Fruit fly (Drosophila melanogaster) whole organism, embryonic: Measurements from ENCODE around the gene vnd.

ENCODE experiments used
- Bteb2 ChIP-seq: fragments of 200-800 bp; sonication (Bioruptor generic); optimal IDR thresholded peaks from 2 replicates; lab custom pipeline; 2016; ENCODE audit warnings: missing biosample characterization, missing genetic modification characterization
- CG11093 ChIP-seq: fragments of 200-800 bp; sonication (Bioruptor generic); IDR thresholded peaks from 3 replicates; pipeline ENCODE4 v1.3.6; 2022; ENCODE audit warnings: missing biosample characterization, missing genetic modification characterization
- CG11504 ChIP-seq: fragments of 200-800 bp; sonication (Bioruptor generic); optimal IDR thresholded peaks from 3 replicates; lab custom pipeline; 2019; ENCODE audit warnings: missing biosample characterization, mild to moderate bottlenecking, missing genetic modification characterization, moderate library complexity
- CG14965 ChIP-seq: fragments of 200-800 bp; sonication (Bioruptor generic); optimal IDR thresholded peaks from 2 replicates; lab custom pipeline; 2016; ENCODE audit warnings: missing biosample characterization, missing genetic modification characterization, borderline replicate concordance
- CG15514 ChIP-seq: fragments of 200-800 bp; sonication (Bioruptor generic); optimal IDR thresholded peaks from 3 replicates; lab custom pipeline; 2017; ENCODE audit warnings: missing biosample characterization, missing genetic modification characterization, mild to moderate bottlenecking, moderate library complexity, missing genetic modification reagents
- CG1792 ChIP-seq: fragments of 200-800 bp; sonication (Bioruptor generic); optimal IDR thresholded peaks from 2 replicates; lab custom pipeline; 2016; ENCODE audit warnings: missing biosample characterization, missing genetic modification characterization
- CG2712 ChIP-seq: fragments of 200-800 bp; optimal IDR thresholded peaks from 3 replicates; lab custom pipeline; 2019; ENCODE audit warnings: missing biosample characterization, mild to moderate bottlenecking, missing genetic modification characterization, moderate library complexity
- CG2889 ChIP-seq: fragments of 200-800 bp; sonication (Bioruptor generic); IDR thresholded peaks from 3 replicates; pipeline ENCODE4 v1.3.6; 2022; ENCODE audit warnings: missing biosample characterization, missing genetic modification characterization
- CG4282 ChIP-seq: fragments of 200-800 bp; sonication (Bioruptor generic); optimal IDR thresholded peaks from 2 replicates; lab custom pipeline; 2016; ENCODE audit warnings: missing biosample characterization, missing genetic modification characterization
- CG4617 ChIP-seq: fragments of 200-800 bp; sonication (Bioruptor generic); optimal IDR thresholded peaks from 3 replicates; lab custom pipeline; 2016; ENCODE audit warnings: missing biosample characterization, missing genetic modification characterization, borderline replicate concordance
- CG8359 ChIP-seq: fragments of 200-800 bp; sonication (Bioruptor generic); optimal IDR thresholded peaks from 2 replicates; lab custom pipeline; 2017; ENCODE audit warnings: missing biosample characterization, mild to moderate bottlenecking, missing genetic modification characterization, borderline replicate concordance
- CG8944 ChIP-seq: fragments of 200-800 bp; sonication (Bioruptor generic); optimal IDR thresholded peaks from 3 replicates; lab custom pipeline; 2016; ENCODE audit warnings: missing biosample characterization, missing genetic modification characterization
- CkIIα-i1 ChIP-seq: fragments of 200-800 bp; sonication (Bioruptor generic); IDR thresholded peaks from 2 replicates; pipeline ENCODE4 v1.3.6; 2022; ENCODE audit warnings: missing biosample characterization, missing genetic modification characterization
- Dip2 ChIP-seq: fragments of 200-800 bp; sonication (Bioruptor generic); IDR thresholded peaks from 2 replicates; pipeline ENCODE4 v1.3.6; 2022; ENCODE audit warnings: missing biosample characterization, missing genetic modification characterization
- E2f2 ChIP-seq: fragments of 200-800 bp; sonication (Bioruptor generic); IDR thresholded peaks from 2 replicates; pipeline ENCODE4 v1.3.6; 2022; ENCODE audit warnings: missing biosample characterization, missing genetic modification characterization
- GATAe ChIP-seq: fragments of 200-800 bp; sonication (Bioruptor generic); conservative IDR thresholded peaks from 2 replicates; pipeline ENCODE4 v1.3.6; 2022; ENCODE audit warnings: missing biosample characterization, missing genetic modification characterization
- Gsc ChIP-seq: fragments of 200-800 bp; sonication (Bioruptor generic); IDR thresholded peaks from 2 replicates; pipeline ENCODE4 v1.3.6; 2022; ENCODE audit warnings: missing biosample characterization, missing genetic modification characterization
- HLH54F ChIP-seq: fragments of 200-800 bp; sonication (Bioruptor generic); optimal IDR thresholded peaks from 3 replicates; lab custom pipeline; 2016; ENCODE audit warnings: missing biosample characterization, missing genetic modification characterization
- HmgZ ChIP-seq: fragments of 200-800 bp; sonication (Bioruptor generic); optimal IDR thresholded peaks from 2 replicates; lab custom pipeline; 2018; ENCODE audit warnings: missing biosample characterization, mild to moderate bottlenecking, missing genetic modification characterization
- Jarid2 ChIP-seq: fragments of 200-800 bp; sonication (Bioruptor generic); optimal IDR thresholded peaks from 3 replicates; lab custom pipeline; 2017; ENCODE audit warnings: mild to moderate bottlenecking, missing biosample characterization, missing genetic modification reagents, missing genetic modification characterization
- MTF-1 ChIP-seq: fragments of 200-800 bp; sonication (Bioruptor generic); optimal IDR thresholded peaks from 2 replicates; lab custom pipeline; 2018; ENCODE audit warnings: missing biosample characterization, mild to moderate bottlenecking, missing genetic modification characterization, borderline replicate concordance
- Max ChIP-seq: fragments of 200-800 bp; sonication (Bioruptor generic); optimal IDR thresholded peaks from 2 replicates; lab custom pipeline; 2016; ENCODE audit warnings: missing biosample characterization, mild to moderate bottlenecking, missing genetic modification characterization
- NK7.1 ChIP-seq: fragments of 200-800 bp; sonication (Bioruptor generic); optimal IDR thresholded peaks from 3 replicates; lab custom pipeline; 2016; ENCODE audit warnings: missing biosample characterization, missing genetic modification characterization
- Scr ChIP-seq: fragments of 200-800 bp; sonication (Bioruptor generic); IDR thresholded peaks from 2 replicates; pipeline ENCODE4 v1.3.6; 2022; ENCODE audit warnings: missing biosample characterization, missing genetic modification characterization; ENCODE audit not compliant: partially characterized antibody
- Sin3A ChIP-seq: fragments of >200 bp; optimal IDR thresholded peaks from 2 replicates; lab custom pipeline; 2018
- Sox102F ChIP-seq: fragments of 200-800 bp; sonication (Bioruptor generic); optimal IDR thresholded peaks from 2 replicates; lab custom pipeline; 2018; ENCODE audit warnings: missing biosample characterization, mild to moderate bottlenecking, missing genetic modification characterization, moderate library complexity
- ac ChIP-seq: fragments of 200-800 bp; sonication (Bioruptor generic); optimal IDR thresholded peaks from 3 replicates; lab custom pipeline; 2017; ENCODE audit warnings: missing biosample characterization, mild to moderate bottlenecking, missing genetic modification characterization
- ara ChIP-seq: fragments of 200-800 bp; sonication (Bioruptor generic); IDR thresholded peaks from 2 replicates; pipeline ENCODE4 v1.3.6; 2022; ENCODE audit warnings: missing biosample characterization, missing genetic modification characterization
- crc ChIP-seq: fragments of 200-800 bp; sonication (Bioruptor generic); optimal IDR thresholded peaks from 2 replicates; lab custom pipeline; 2016; ENCODE audit warnings: missing biosample characterization, missing genetic modification characterization
- dmrt99B ChIP-seq: fragments of 200-800 bp; sonication (Bioruptor generic); optimal IDR thresholded peaks from 2 replicates; lab custom pipeline; 2018; ENCODE audit warnings: missing biosample characterization, mild to moderate bottlenecking, missing genetic modification characterization, moderate library complexity
- en ChIP-seq: fragments of 200-800 bp; sonication (Bioruptor generic); optimal IDR thresholded peaks from 2 replicates; lab custom pipeline; 2016; ENCODE audit warnings: missing biosample characterization, missing genetic modification characterization
- fru ChIP-seq: fragments of >200 bp; optimal IDR thresholded peaks from 2 replicates; lab custom pipeline; 2017
- gce ChIP-seq: fragments of 200-800 bp; sonication (Bioruptor generic); IDR thresholded peaks from 3 replicates; pipeline ENCODE4 v1.3.6; 2022; ENCODE audit warnings: missing biosample characterization, missing genetic modification characterization
- gem ChIP-seq: fragments of 200-800 bp; sonication (Bioruptor generic); optimal IDR thresholded peaks from 2 replicates; lab custom pipeline; 2019; ENCODE audit warnings: missing biosample characterization, mild to moderate bottlenecking, missing genetic modification characterization, moderate library complexity
- ham ChIP-seq: fragments of 200-800 bp; sonication (Bioruptor generic); IDR thresholded peaks from 2 replicates; pipeline ENCODE4 v1.3.6; 2022; ENCODE audit warnings: missing biosample characterization, missing genetic modification characterization
- hbn ChIP-seq: fragments of 200-800 bp; sonication (Bioruptor generic); IDR thresholded peaks from 2 replicates; pipeline ENCODE4 v1.3.6; 2022; ENCODE audit warnings: missing biosample characterization, missing genetic modification characterization; ENCODE audit not compliant: partially characterized antibody
- klu ChIP-seq: fragments of 200-800 bp; sonication (Bioruptor generic); IDR thresholded peaks from 2 replicates; pipeline ENCODE4 v1.3.6; 2022; ENCODE audit warnings: missing biosample characterization, missing genetic modification characterization
- lilli ChIP-seq: fragments of 200-800 bp; sonication (Bioruptor generic); optimal IDR thresholded peaks from 3 replicates; lab custom pipeline; 2016; ENCODE audit warnings: missing biosample characterization, missing genetic modification characterization
- luna ChIP-seq: fragments of 200-800 bp; sonication (Bioruptor generic); optimal IDR thresholded peaks from 2 replicates; lab custom pipeline; 2016; ENCODE audit warnings: missing biosample characterization, missing genetic modification characterization
- pho ChIP-seq: fragments of 200-800 bp; sonication (Bioruptor generic); optimal IDR thresholded peaks from 2 replicates; lab custom pipeline; 2016; ENCODE audit warnings: missing biosample characterization, missing genetic modification characterization
- pita ChIP-seq: fragments of 200-800 bp; sonication (Bioruptor generic); optimal IDR thresholded peaks from 2 replicates; lab custom pipeline; 2017; ENCODE audit warnings: missing biosample characterization, mild to moderate bottlenecking, missing genetic modification characterization
- pum ChIP-seq: fragments of 200-800 bp; sonication (Bioruptor generic); optimal IDR thresholded peaks from 2 replicates; lab custom pipeline; 2016; ENCODE audit warnings: missing biosample characterization, missing genetic modification characterization
- rib ChIP-seq: fragments of 200-800 bp; sonication (Bioruptor generic); IDR thresholded peaks from 2 replicates; pipeline ENCODE4 v1.3.6; 2022; ENCODE audit warnings: missing biosample characterization, missing genetic modification characterization
- row ChIP-seq: fragments of 200-800 bp; sonication (Bioruptor generic); IDR thresholded peaks from 3 replicates; pipeline ENCODE4 v1.3.6; 2022; ENCODE audit warnings: missing biosample characterization, missing genetic modification characterization
- sna ChIP-seq: fragments of 200-800 bp; sonication (Bioruptor generic); IDR thresholded peaks from 2 replicates; pipeline ENCODE4 v1.3.6; 2022; ENCODE audit warnings: missing biosample characterization, missing genetic modification characterization; ENCODE audit not compliant: partially characterized antibody
- so ChIP-seq: fragments of 200-800 bp; sonication (Bioruptor generic); IDR thresholded peaks from 3 replicates; pipeline ENCODE4 v1.3.6; 2022; ENCODE audit warnings: missing biosample characterization, missing genetic modification characterization
- tll ChIP-seq, 2 experiments: fragments of 200-800 bp in 1 of 2; fragments of >200 bp in 1 of 2; sonication (Bioruptor generic) in 1 of 2; optimal IDR thresholded peaks; 2 replicates each; lab custom pipeline; 2017 to 2019; ENCODE audit warnings: missing biosample characterization in 2 of 2, missing genetic modification characterization in 2 of 2, mild to moderate bottlenecking in 1 of 2, moderate library complexity in 1 of 2
- tup ChIP-seq: fragments of 200-800 bp; sonication (Bioruptor generic); optimal IDR thresholded peaks from 2 replicates; lab custom pipeline; 2016; ENCODE audit warnings: missing biosample characterization, mild to moderate bottlenecking, missing genetic modification characterization, moderate library complexity
- unc-4 ChIP-seq: fragments of 200-800 bp; sonication (Bioruptor generic); IDR thresholded peaks from 2 replicates; pipeline ENCODE4 v1.3.6; 2022; ENCODE audit warnings: missing biosample characterization, missing genetic modification characterization; ENCODE audit not compliant: partially characterized antibody
- vfl ChIP-seq: fragments of 200-800 bp; sonication (Bioruptor generic); optimal IDR thresholded peaks from 2 replicates; lab custom pipeline; 2016; ENCODE audit warnings: missing biosample characterization, missing genetic modification characterization

Gene vnd

DNA sequence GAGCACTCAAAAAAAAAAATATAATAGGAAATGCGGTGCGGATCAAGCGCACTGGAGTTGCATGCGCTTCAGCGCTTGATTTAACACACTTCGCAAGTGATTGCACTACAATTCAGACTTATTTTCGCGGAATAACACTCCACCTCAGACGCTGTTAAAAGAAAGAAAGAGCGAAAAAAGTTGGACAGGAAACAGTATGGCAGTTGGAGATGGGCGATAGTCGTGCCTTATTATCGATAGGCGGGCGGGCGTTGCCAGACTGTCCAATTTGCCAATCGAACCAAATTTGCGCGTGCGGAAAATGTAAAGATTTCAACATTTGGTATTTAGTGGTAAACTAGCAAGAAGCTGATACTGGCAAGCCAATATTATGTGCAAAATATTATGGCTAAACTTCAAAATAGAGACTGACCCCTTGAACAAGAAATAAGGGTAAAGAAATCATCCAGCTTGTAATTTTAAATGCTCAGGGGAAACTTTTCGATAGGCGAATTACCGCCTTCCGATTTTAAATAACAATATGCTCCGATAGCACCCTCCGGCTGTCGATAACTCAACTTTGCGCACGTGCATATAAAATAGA lies 47.4 kb downstream of the vnd start, which contains the start of the genes RpL36 and Mybbp1A (continued):
- TF ChIP-seq ac (GFP tag; lab: Kevin White, UChicago), result no peak
- TF ChIP-seq CG14965 (GFP tag; lab: Kevin White, UChicago), result peak; percentile 52
- peak; percentile 61 for TF ChIP-seq hbn (GFP tag; lab: Robert Waterston, UW)
- no peak for TF ChIP-seq CG11504
- peak; percentile 90 for TF ChIP-seq Scr (GFP tag; lab: Robert Waterston, UW)
- TF ChIP-seq Bteb2 (GFP tag; lab: Kevin White, UChicago), result peak; percentile 25
- no peak for TF ChIP-seq gem (tag; lab: Kevin White, UChicago)
- TF ChIP-seq HLH54F (GFP tag; lab: Kevin White, UChicago), result peak; percentile 80
- TF ChIP-seq HmgZ (tag; lab: Kevin White, UChicago), result peak; percentile 74
- TF ChIP-seq CG11093, result no peak
- peak; percentile 69 for TF ChIP-seq CG4617 (GFP tag; lab: Kevin White, UChicago)
- TF ChIP-seq CG2889 (GFP tag; lab: Robert Waterston, UW), result 0 out of 3 replicates have a peak, but pooled peaks have one; percentile 37
- TF ChIP-seq CG4282 (GFP tag; lab: Kevin White, UChicago), result peak; percentile 12
- TF ChIP-seq CkIIα-i1 (GFP tag; lab: Robert Waterston, UW), result no peak
- no peak for TF ChIP-seq Dip2
- peak; percentile 67 for TF ChIP-seq NK7.1 (GFP tag; lab: Kevin White, UChicago)
- peak; percentile 86 for TF ChIP-seq pho (GFP tag; lab: Kevin White, UChicago)
- TF ChIP-seq CG2712, result peak; percentile 44
- TF ChIP-seq pum, result peak; percentile 34
- no peak for TF ChIP-seq dmrt99B
- TF ChIP-seq GATAe (GFP tag; lab: Robert Waterston, UW), result no peak
- TF ChIP-seq CG1792 (GFP tag; lab: Kevin White, UChicago), result peak; percentile 68
- no peak for TF ChIP-seq ham (GFP tag; lab: Robert Waterston, UW)
- no peak for TF ChIP-seq pita (GFP tag; lab: Kevin White, UChicago)
- TF ChIP-seq lilli, result peak; percentile 62
- peak; percentile 53; the same call in 2 of the 3 replicates for TF ChIP-seq row (GFP tag; lab: Robert Waterston, UW)
- TF ChIP-seq gce, result peak; percentile 63; the same call in 1 of the 3 replicates
- peak; percentile 56 for TF ChIP-seq en
- TF ChIP-seq MTF-1, result peak; percentile 64
- peak; percentile 80 for TF ChIP-seq Max
- peak; percentile 52 for TF ChIP-seq crc
- peak; percentile 42; the same call in 1 of the 2 replicates for TF ChIP-seq ara (GFP tag; lab: Robert Waterston, UW)
- peak; percentile 55 for TF ChIP-seq CG8944 (GFP tag; lab: Kevin White, UChicago)
- TF ChIP-seq tll (GFP tag; optimal IDR thresholded peaks at IDR 0.05; lab: Kevin White, UChicago), result no peak
- peak; percentile 55; the same call in 1 of the 2 replicates for TF ChIP-seq rib
- TF ChIP-seq Jarid2 (GFP tag; lab: Kevin White, UChicago), result no peak
- TF ChIP-seq sna (GFP tag; lab: Robert Waterston, UW), result peak; percentile 86
- TF ChIP-seq fru (lab: Kevin White, UChicago), result no peak
- peak; percentile 85 for TF ChIP-seq unc-4 (GFP tag; lab: Robert Waterston, UW)
- TF ChIP-seq klu (GFP tag; lab: Robert Waterston, UW), result peak; percentile 30; the same call in 1 of the 2 replicates
- TF ChIP-seq so (GFP tag; lab: Robert Waterston, UW), result peak; percentile 57; the same call in 1 of the 3 replicates
- no peak for TF ChIP-seq Gsc (GFP tag; lab: Robert Waterston, UW)
- TF ChIP-seq luna (GFP tag; lab: Kevin White, UChicago), result peak; percentile 58
- TF ChIP-seq E2f2 (GFP tag; lab: Robert Waterston, UW), result peak; percentile 82
- no peak for TF ChIP-seq Sox102F
- TF ChIP-seq tup, result no peak
- TF ChIP-seq Sin3A (lab: Kevin White, UChicago), result peak; percentile 92
- peak; percentile 93 for TF ChIP-seq CG15514 (GFP tag; lab: Kevin White, UChicago)
- peak; percentile 77 for TF ChIP-seq vfl (GFP tag; lab: Kevin White, UChicago)
- peak; percentile 8 for TF ChIP-seq CG8359 (GFP tag; lab: Kevin White, UChicago)
